Worm (Caenorhabditis elegans): ENCODE data around the gene T10D4.1.
"Not testable (repeated sequence)": the region's sequence is repeated elsewhere in the genome, so short reads cannot be mapped to it uniquely, and the experiment has no call there.

T10D4.1 gene

ce11 chrII:3135293-3135692 lies 14.6 kb upstream of the T10D4.1 start:
- TF ChIP-seq unc-62 (GFP tag; optimal IDR thresholded peaks at IDR 0.05), result no peak

- TF ChIP-seq unc-62 (GFP tag; optimal IDR thresholded peaks at IDR 0.05), result no peak
Measured at ce11 chrII:3137804-3138203, 12.1 kb upstream of the T10D4.1 start, which contains the start of gene sri-54. TSS of gene sri-54 (minus strand) at chrII:3137904.

DNA sequence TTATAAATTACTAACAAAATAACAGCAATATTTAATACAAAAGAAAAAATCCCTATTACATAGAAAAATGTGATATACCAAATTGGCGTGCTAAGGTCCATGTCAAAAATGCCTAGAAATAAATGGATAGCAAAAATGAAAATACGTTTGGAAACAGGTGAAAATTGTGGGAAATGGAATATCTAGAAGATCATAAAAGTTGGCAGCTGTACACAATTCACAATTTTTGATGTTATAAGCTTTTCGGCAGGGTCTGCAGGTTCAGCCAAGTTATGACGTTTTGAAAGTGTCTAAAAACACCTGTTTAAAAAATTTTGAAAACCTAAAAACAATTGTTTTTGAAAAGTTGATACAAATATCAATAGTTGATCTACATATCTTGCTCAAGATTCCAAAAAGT lies 7.1 kb upstream of the T10D4.1 start, which contains the start of gene sri-42:
Gene sri-42 (minus strand): TSS at position 101 of the 400 bp plus-strand sequence.
- TF ChIP-seq unc-62 (GFP tag; optimal IDR thresholded peaks at IDR 0.05), result not testable (repeated sequence)

DNA sequence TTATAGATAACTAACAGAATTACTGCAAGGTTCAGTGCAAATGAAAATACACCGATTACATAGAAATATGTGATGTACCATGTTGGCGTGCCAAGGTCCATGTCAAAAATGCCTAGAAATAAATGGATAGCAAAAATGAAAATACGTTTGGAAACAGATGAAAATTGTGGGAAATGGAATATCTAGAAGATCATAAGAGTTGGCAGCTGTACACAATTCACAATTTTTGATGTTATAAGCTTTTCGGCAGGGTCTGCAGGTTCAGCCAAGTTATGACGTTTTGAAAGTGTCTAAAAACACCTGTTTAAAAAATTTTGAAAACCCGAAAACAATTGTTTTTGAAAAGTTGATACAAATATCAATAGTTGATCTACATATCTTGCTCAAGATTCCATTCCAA lies 5.4 kb upstream of the T10D4.1 start, which contains the start of gene sri-43:
Gene sri-43 (minus strand): TSS at position 101 of the 400 bp plus-strand sequence.
- TF ChIP-seq unc-62 (GFP tag; optimal IDR thresholded peaks at IDR 0.05), result not testable (repeated sequence)

ce11 chrII:3145842-3146241 lies 4.1 kb upstream of the T10D4.1 start, which contains the start of gene T10D4.15:
TSS of gene T10D4.15 (plus strand) at chrII:3146142.
- no peak for TF ChIP-seq unc-62 (GFP tag; optimal IDR thresholded peaks at IDR 0.05)

DNA sequence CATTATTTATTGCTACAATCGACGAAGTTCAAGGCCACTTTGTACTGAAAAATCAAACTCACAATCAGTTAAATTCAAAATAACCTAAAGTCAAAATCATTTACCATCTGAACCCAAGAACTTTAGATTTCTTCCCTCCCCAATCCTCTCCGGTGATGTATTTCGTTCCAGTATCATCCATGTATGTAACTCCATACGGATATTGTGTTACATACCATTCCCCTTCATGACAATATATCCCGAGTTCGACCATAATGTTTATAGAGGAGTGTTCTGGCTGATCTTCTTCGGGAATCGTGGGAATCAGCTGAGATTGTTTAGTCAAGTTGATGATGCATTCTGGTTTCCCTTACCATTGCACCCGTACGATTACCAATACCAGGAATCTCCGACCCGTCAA lies 1.5 kb upstream of the T10D4.1 start:
- TF ChIP-seq unc-62 (GFP tag; optimal IDR thresholded peaks at IDR 0.05), result no peak

DNA sequence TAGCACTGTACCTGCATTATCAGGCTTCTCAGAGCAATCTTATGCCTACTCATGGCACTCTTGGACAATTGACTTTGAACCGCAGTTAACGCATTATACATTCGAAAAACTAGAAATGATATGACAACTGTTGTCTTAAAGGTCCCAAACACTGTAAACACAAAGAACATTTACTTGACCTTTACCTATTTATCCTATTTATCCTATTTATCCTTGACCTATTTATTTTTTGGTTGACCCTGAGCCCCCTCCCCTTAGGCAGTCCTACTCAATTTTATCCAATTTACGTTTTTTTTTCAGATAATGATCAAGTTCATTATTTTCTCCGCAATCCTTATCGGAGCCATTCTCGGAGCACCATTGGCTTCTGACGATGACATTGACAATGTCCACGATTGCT lies 1.7 kb downstream of the T10D4.1 start, which contains the start of the genes T10D4.14 and T10D4.19:
Gene T10D4.14 (minus strand): TSS at position 101 of the 400 bp plus-strand sequence.
Gene T10D4.19 (plus strand): TSS at position 304 of the 400 bp plus-strand sequence.
- no peak for TF ChIP-seq unc-62 (GFP tag; optimal IDR thresholded peaks at IDR 0.05)

DNA sequence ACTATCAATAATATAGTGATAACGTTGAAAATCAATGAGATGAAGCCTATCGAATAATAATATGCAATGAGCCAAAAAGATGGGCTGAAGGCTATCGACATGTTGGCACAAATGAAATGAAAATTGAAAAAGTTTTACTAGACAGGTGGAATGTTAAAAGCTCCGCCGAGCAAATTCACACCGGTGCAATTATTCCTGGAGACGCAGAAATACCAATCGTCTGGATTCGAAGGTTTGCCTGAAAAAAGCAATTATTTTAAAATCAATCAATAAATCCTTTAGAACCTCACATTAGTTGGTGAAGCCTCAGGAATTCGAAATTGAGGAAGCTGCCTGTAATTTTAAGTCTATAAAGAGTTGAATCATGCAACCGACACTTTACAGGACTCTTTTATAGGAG lies 4.4 kb downstream of the T10D4.1 start, which contains the start of gene sri-32:
Gene sri-32 (minus strand): TSS at position 101 of the 400 bp plus-strand sequence.
- no peak for TF ChIP-seq unc-62 (GFP tag; optimal IDR thresholded peaks at IDR 0.05)

- no peak for TF ChIP-seq unc-62 (GFP tag; optimal IDR thresholded peaks at IDR 0.05)
Measured at ce11 chrII:3156749-3157148, 6.8 kb downstream of the T10D4.1 start, which contains the start of gene sri-33. TSS of gene sri-33 (minus strand) at chrII:3156849.

- TF ChIP-seq unc-62 (GFP tag; optimal IDR thresholded peaks at IDR 0.05), result no peak
Measured at ce11 chrII:3158985-3159384, 9.0 kb downstream of the T10D4.1 start, which contains the start of gene sri-34. TSS of gene sri-34 (minus strand) at chrII:3159085.

ce11 chrII:3170089-3170488 lies 20.1 kb downstream of the T10D4.1 start, which contains the start of gene fbxc-55:
TSS of gene fbxc-55 (minus strand) at chrII:3170189.
- TF ChIP-seq unc-62 (GFP tag; optimal IDR thresholded peaks at IDR 0.05), result no peak

DNA sequence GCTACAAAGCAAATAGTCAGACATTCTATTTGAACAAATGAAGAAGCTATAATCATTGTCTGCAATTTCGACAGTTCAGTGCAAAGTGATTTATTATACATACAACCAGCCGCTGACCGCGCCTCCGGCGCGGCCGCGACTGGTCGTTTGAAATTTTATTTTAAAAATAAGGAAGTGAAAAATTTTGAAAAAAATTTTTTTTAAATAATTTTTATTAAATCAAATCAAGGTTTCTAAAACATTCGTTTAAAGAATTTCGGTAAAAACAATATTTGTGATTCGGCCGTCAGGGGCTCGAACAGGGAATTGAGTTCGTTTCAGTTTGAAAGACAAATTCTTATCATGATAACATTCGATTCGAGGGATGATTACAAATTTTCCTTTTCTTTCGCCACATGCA lies 22.2 kb downstream of the T10D4.1 start, which contains the start of gene Y27F2A.10:
Gene Y27F2A.10 (minus strand): TSS at position 101 of the 400 bp plus-strand sequence.
- no peak for TF ChIP-seq unc-62 (GFP tag; optimal IDR thresholded peaks at IDR 0.05)

DNA sequence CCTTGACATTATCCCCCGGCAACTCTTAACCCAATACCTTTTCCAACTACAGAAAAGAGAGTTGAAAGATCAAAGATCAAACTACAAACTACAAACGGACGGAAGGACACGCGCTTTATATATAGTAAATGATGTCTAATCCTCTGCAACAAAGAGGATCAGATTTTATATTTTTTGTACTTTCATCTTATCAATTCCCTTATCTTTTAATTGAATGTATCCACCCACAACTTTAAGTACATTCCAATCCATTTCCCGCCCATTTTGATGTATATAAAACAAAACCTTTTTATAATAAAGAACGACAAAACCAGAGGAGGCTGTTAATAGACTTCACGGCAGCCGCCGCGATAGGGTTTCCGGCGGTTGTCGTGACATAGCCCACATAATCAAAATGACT lies 27.7 kb downstream of the T10D4.1 start, which contains the start of gene sri-40:
Gene sri-40 (plus strand): TSS at position 301 of the 400 bp plus-strand sequence.
- TF ChIP-seq unc-62 (GFP tag; optimal IDR thresholded peaks at IDR 0.05), result not testable (repeated sequence)

DNA sequence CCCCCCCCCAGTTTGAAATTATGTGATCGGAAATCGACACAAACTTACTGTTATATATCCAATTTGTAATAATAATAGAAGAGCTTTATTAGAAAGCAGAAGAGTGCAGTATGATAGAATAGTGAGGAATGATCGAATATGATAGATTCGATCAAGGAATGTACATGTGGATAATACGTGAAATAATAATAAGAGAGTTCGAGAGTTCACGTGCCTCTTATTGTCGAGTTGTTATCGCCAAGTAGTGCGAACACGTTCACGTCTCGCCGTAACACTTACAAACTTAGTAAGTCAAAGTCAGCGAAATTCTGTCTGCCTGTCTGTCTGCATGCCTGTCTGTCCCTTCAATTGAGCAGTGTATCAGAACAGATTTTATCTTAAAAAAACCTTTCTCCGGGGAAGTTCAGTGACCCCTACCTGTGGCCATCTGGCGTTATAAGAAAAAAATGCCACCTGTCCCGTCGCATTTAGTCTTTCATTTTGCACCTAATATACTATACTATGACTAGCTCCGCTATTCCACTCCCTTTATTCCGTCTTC lies 33.4 kb downstream of the T10D4.1 start, which contains the start of the genes Y27F2A.6 and Y27F2A.8:
Gene Y27F2A.6 (minus strand): TSS at position 101 of the 541 bp plus-strand sequence.
Gene Y27F2A.8 (plus strand): TSS at position 491 of the 541 bp plus-strand sequence.
- TF ChIP-seq unc-62 (GFP tag; optimal IDR thresholded peaks at IDR 0.05), result not testable (repeated sequence)

DNA sequence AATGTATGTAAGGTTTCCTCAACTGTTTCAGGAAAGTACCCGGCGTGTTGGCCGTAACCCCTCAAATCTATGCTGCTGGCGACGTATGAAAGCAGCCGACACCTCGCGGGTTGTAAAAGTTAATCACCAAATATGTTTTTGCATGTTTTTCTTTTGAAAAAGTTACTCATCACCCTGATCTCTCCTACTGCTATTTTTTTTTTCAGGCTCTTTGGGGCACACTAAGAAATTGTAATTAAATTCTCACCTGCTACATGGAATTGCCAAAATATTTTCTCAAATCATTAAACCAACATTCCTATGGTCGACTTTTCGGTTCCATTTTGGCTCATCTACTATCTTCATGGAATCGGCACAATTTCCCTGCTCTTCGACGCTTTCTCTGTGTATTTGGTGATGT lies 34.9 kb downstream of the T10D4.1 start, which contains the start of gene sri-78:
Gene sri-78 (plus strand): TSS at position 301 of the 400 bp plus-strand sequence.
- not testable (repeated sequence) for TF ChIP-seq unc-62 (GFP tag; optimal IDR thresholded peaks at IDR 0.05)

ce11 chrII:3185848-3186247 lies 35.9 kb downstream of the T10D4.1 start:
- no peak for TF ChIP-seq unc-62 (GFP tag; optimal IDR thresholded peaks at IDR 0.05)

DNA sequence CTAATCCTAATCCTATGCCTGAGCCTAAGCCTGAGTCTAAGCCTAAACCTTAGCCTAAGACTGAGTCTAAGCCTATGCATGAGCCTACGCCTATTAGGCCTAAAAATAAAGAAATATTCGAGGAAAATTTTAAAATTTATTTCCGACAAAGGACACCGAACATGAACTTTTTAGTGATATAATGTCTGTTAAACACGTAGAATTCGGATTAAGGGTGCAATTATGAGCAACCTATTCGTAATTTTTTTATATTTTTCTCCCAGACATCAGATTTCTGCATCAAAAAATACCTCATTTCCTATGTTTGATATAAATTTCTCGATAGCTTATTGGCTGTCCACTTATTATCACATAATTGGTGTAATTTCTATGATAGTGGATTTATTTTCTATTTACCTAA lies 39.1 kb downstream of the T10D4.1 start, which contains the start of gene Y27F2A.11:
Gene Y27F2A.11 (plus strand): TSS at position 301 of the 400 bp plus-strand sequence.
- TF ChIP-seq unc-62 (GFP tag; optimal IDR thresholded peaks at IDR 0.05), result not testable (repeated sequence)

All from whole organism, dauer.